Worm (Caenorhabditis elegans): ENCODE measurements around the gene C39H7.4.

C39H7.4 gene

ce11 chrIV:5564293-5564692, 50.1 kb downstream of the C39H7.4 start:
- peak in 1 of 2 experiments; percentile 16 for TF ChIP-seq unc-62 (GFP tag; optimal IDR thresholded peaks at IDR 0.05 in 1 of 2)
- no peak for TF ChIP-seq unc-62 (tag; optimal IDR thresholded peaks at IDR 0.05)
- TF ChIP-seq hlh-30 (tag; optimal IDR thresholded peaks at IDR 0.05; ENCODE audit: insufficient read depth), result no peak

- TF ChIP-seq ceh-32 (tag; optimal IDR thresholded peaks at IDR 0.05; ENCODE audit: poor library complexity) (no peak), nhr-25 (tag; optimal IDR thresholded peaks at IDR 0.05; ENCODE audit: borderline replicate concordance, insufficient read depth) (peak; percentile 75), Y75B8A.6 (GFP tag; IDR thresholded peaks at IDR 0.05) (no peak), T26A8.4 (GFP tag; IDR thresholded peaks at IDR 0.05) (no peak), unc-62 (GFP tag; optimal IDR thresholded peaks at IDR 0.05 in 1 of 2) (peak in 1 of 2 experiments; percentile 4), unc-62 (tag; optimal IDR thresholded peaks at IDR 0.05) (no peak)
Observed at ce11 chrIV:5563280-5563679, 51.1 kb downstream of the C39H7.4 start.
